Fruit fly (Drosophila melanogaster) whole organism, embryonic: ENCODE measurements around the gene Polr2M.

Experiments used
- Abd-B ChIP-seq: fragments of 200-800 bp; sonication (Bioruptor generic); optimal IDR thresholded peaks from 2 replicates; lab custom pipeline; 2018; ENCODE audit warnings: missing biosample characterization, mild to moderate bottlenecking, missing genetic modification characterization, moderate library complexity
- Awh ChIP-seq: fragments of 200-800 bp; sonication (Bioruptor generic); IDR thresholded peaks from 2 replicates; pipeline ENCODE4, ENCODE4 v1.3.6; 2022; ENCODE audit warnings: missing biosample characterization, missing genetic modification characterization
- C15 ChIP-seq: fragments of 200-800 bp; sonication (Bioruptor generic); IDR thresholded peaks from 3 replicates; pipeline ENCODE4 v1.3.6; 2022; ENCODE audit warnings: missing biosample characterization, missing genetic modification characterization
- CG10366 ChIP-seq: fragments of 200-800 bp; sonication (Bioruptor generic); IDR thresholded peaks from 2 replicates; pipeline ENCODE4 v1.3.6; 2022; ENCODE audit warnings: missing biosample characterization, missing genetic modification characterization
- CG10431 ChIP-seq: fragments of 200-800 bp; sonication (Bioruptor generic); optimal IDR thresholded peaks from 3 replicates; lab custom pipeline; 2018; ENCODE audit warnings: missing biosample characterization, mild to moderate bottlenecking, missing genetic modification characterization
- CG11504 ChIP-seq: fragments of 200-800 bp; sonication (Bioruptor generic); optimal IDR thresholded peaks from 3 replicates; lab custom pipeline; 2019; ENCODE audit warnings: missing biosample characterization, mild to moderate bottlenecking, missing genetic modification characterization, moderate library complexity
- CG1233 ChIP-seq: fragments of 200-800 bp; sonication (Bioruptor generic); optimal IDR thresholded peaks from 4 replicates; lab custom pipeline; 2018; ENCODE audit warnings: missing biosample characterization, mild to moderate bottlenecking, missing genetic modification characterization
- CG12769 ChIP-seq: fragments of 200-800 bp; sonication (Bioruptor generic); optimal IDR thresholded peaks from 2 replicates; lab custom pipeline; 2019; ENCODE audit warnings: missing biosample characterization, mild to moderate bottlenecking, missing genetic modification characterization, moderate library complexity
- CG12942 ChIP-seq: fragments of 200-800 bp; sonication (Bioruptor generic); optimal IDR thresholded peaks from 3 replicates; lab custom pipeline; 2016; ENCODE audit warnings: missing biosample characterization, missing genetic modification characterization
- CG15514 ChIP-seq: fragments of 200-800 bp; sonication (Bioruptor generic); optimal IDR thresholded peaks from 3 replicates; lab custom pipeline; 2017; ENCODE audit warnings: missing biosample characterization, missing genetic modification characterization, mild to moderate bottlenecking, moderate library complexity, missing genetic modification reagents
- CG1602 ChIP-seq: fragments of 200-800 bp; sonication (Bioruptor generic); optimal IDR thresholded peaks from 3 replicates; lab custom pipeline; 2016; ENCODE audit warnings: missing biosample characterization, missing genetic modification characterization
- CG17385 ChIP-seq: fragments of 200-800 bp; sonication (Bioruptor generic); optimal IDR thresholded peaks from 3 replicates; lab custom pipeline; 2018; ENCODE audit warnings: missing biosample characterization, mild to moderate bottlenecking, missing genetic modification characterization
- CG18011 ChIP-seq: fragments of 200-800 bp; sonication (Bioruptor generic); optimal IDR thresholded peaks from 2 replicates; lab custom pipeline; 2017; ENCODE audit warnings: missing biosample characterization, missing genetic modification characterization, mild to moderate bottlenecking, moderate library complexity, missing genotype
- CG30431 ChIP-seq: fragments of 200-800 bp; sonication (Bioruptor generic); optimal IDR thresholded peaks from 2 replicates; lab custom pipeline; 2017; ENCODE audit warnings: missing biosample characterization, missing genetic modification characterization
- CG3281 ChIP-seq: fragments of 200-800 bp; sonication (Bioruptor generic); optimal IDR thresholded peaks from 3 replicates; lab custom pipeline; 2017; ENCODE audit warnings: missing biosample characterization, mild to moderate bottlenecking, missing genetic modification characterization
- CG3847 ChIP-seq: fragments of 200-800 bp; sonication (Bioruptor generic); IDR thresholded peaks from 2 replicates; pipeline ENCODE4 v1.3.6; 2022; ENCODE audit warnings: missing biosample characterization, missing genetic modification characterization
- CG5245 ChIP-seq: fragments of 200-800 bp; sonication (Bioruptor generic); optimal IDR thresholded peaks from 3 replicates; lab custom pipeline; 2016; ENCODE audit warnings: missing biosample characterization, missing genetic modification characterization
- CG7357 ChIP-seq: fragments of 200-800 bp; sonication (Bioruptor generic); IDR thresholded peaks from 3 replicates; pipeline ENCODE4 v1.3.6; 2022; ENCODE audit warnings: missing biosample characterization, missing genetic modification characterization
- CG8281 ChIP-seq: fragments of 200-800 bp; sonication (Bioruptor generic); optimal IDR thresholded peaks from 2 replicates; lab custom pipeline; 2018; ENCODE audit warnings: missing biosample characterization, mild to moderate bottlenecking, missing genetic modification characterization, moderate library complexity
- CG8478 ChIP-seq: fragments of >200 bp; optimal IDR thresholded peaks from 2 replicates; lab custom pipeline; 2018
- D ChIP-seq, 2 experiments: fragments of 200-800 bp in 1 of 2; fragments of >200 bp in 1 of 2; sonication (Bioruptor generic) in 1 of 2; optimal IDR thresholded peaks; 2 replicates in 1 of 2; 3 replicates in 1 of 2; lab custom pipeline; 2017; ENCODE audit warnings: mild to moderate bottlenecking in 1 of 2, missing biosample characterization in 1 of 2, missing genetic modification characterization in 1 of 2, missing genetic modification reagents in 1 of 2
- Dll ChIP-seq: fragments of 200-800 bp; sonication (Bioruptor generic); IDR thresholded peaks from 4 replicates; pipeline ENCODE4 v1.3.6; 2022; ENCODE audit warnings: missing biosample characterization, missing genetic modification characterization; ENCODE audit not compliant: partially characterized antibody
- HLH3B ChIP-seq: fragments of 200-800 bp; sonication (Bioruptor generic); IDR thresholded peaks from 2 replicates; pipeline ENCODE4 v1.3.6; 2022; ENCODE audit warnings: missing biosample characterization, missing genetic modification characterization
- Hey ChIP-seq: fragments of 200-800 bp; sonication (Bioruptor generic); optimal IDR thresholded peaks from 3 replicates; lab custom pipeline; 2018; ENCODE audit warnings: missing biosample characterization, mild to moderate bottlenecking, missing genetic modification characterization
- Hr78 ChIP-seq, 2 experiments: fragments of 200-800 bp in 1 of 2; fragments of >200 bp in 1 of 2; sonication (Bioruptor generic) in 1 of 2; optimal IDR thresholded peaks; 2 replicates each; lab custom pipeline; 2017 to 2019; ENCODE audit warnings: missing biosample characterization in 2 of 2, missing genetic modification characterization in 2 of 2, mild to moderate bottlenecking in 1 of 2, moderate library complexity in 1 of 2
- Myb ChIP-seq: fragments of 200-800 bp; sonication (Bioruptor generic); optimal IDR thresholded peaks from 2 replicates; lab custom pipeline; 2016; ENCODE audit warnings: missing biosample characterization, missing genetic modification characterization
- NK7.1 ChIP-seq: fragments of 200-800 bp; sonication (Bioruptor generic); optimal IDR thresholded peaks from 3 replicates; lab custom pipeline; 2016; ENCODE audit warnings: missing biosample characterization, missing genetic modification characterization
- Pdp1 ChIP-seq, 2 experiments: fragments of 200-800 bp; sonication (Bioruptor generic); optimal IDR thresholded peaks; 3 replicates each; lab custom pipeline; 2016; ENCODE audit warnings: missing biosample characterization in 2 of 2, missing genetic modification characterization in 2 of 2, mild to moderate bottlenecking in 1 of 2, moderate library complexity in 1 of 2
- Scr ChIP-seq: fragments of 200-800 bp; sonication (Bioruptor generic); IDR thresholded peaks from 2 replicates; pipeline ENCODE4 v1.3.6; 2022; ENCODE audit warnings: missing biosample characterization, missing genetic modification characterization; ENCODE audit not compliant: partially characterized antibody
- Spps ChIP-seq: fragments of 200-800 bp; sonication (Bioruptor generic); optimal IDR thresholded peaks from 2 replicates; lab custom pipeline; 2018; ENCODE audit warnings: missing biosample characterization, mild to moderate bottlenecking, missing genetic modification characterization
- chn ChIP-seq: fragments of 200-800 bp; sonication (Bioruptor generic); optimal IDR thresholded peaks from 2 replicates; lab custom pipeline; 2016; ENCODE audit warnings: missing biosample characterization, missing genetic modification characterization
- cwo ChIP-seq: fragments of 200-800 bp; sonication (Bioruptor generic); optimal IDR thresholded peaks from 3 replicates; lab custom pipeline; 2017; ENCODE audit warnings: missing biosample characterization, missing genetic modification characterization, mild to moderate bottlenecking, moderate library complexity, missing genetic modification reagents
- danr ChIP-seq: fragments of 200-800 bp; sonication (Bioruptor generic); IDR thresholded peaks from 2 replicates; pipeline ENCODE4 v1.3.6; 2022; ENCODE audit warnings: missing biosample characterization, missing genetic modification characterization
- dmrt11E ChIP-seq: fragments of 200-800 bp; sonication (Bioruptor generic); optimal IDR thresholded peaks from 3 replicates; lab custom pipeline; 2018; ENCODE audit warnings: missing biosample characterization, mild to moderate bottlenecking, missing genetic modification characterization, moderate library complexity
- dpn ChIP-seq, 2 experiments: fragments of 200-800 bp; sonication (Bioruptor generic); optimal IDR thresholded peaks; 3 replicates each; lab custom pipeline; 2016; ENCODE audit warnings: missing biosample characterization in 2 of 2, missing genetic modification characterization in 2 of 2
- ewg ChIP-seq: fragments of 200-800 bp; sonication (Bioruptor generic); optimal IDR thresholded peaks from 3 replicates; lab custom pipeline; 2017; ENCODE audit warnings: mild to moderate bottlenecking, missing biosample characterization, missing genetic modification reagents, missing genetic modification characterization
- gro ChIP-seq: fragments of 200-800 bp; sonication (Bioruptor generic); optimal IDR thresholded peaks from 2 replicates; lab custom pipeline; 2016; ENCODE audit warnings: missing biosample characterization, missing genetic modification characterization
- gsb ChIP-seq: fragments of 200-800 bp; sonication (Bioruptor generic); IDR thresholded peaks from 2 replicates; pipeline ENCODE4 v1.3.6; 2022; ENCODE audit warnings: missing biosample characterization, missing genetic modification characterization
- kah ChIP-seq: fragments of 200-800 bp; sonication (Bioruptor generic); optimal IDR thresholded peaks from 2 replicates; lab custom pipeline; 2018; ENCODE audit warnings: missing biosample characterization, mild to moderate bottlenecking, missing genetic modification characterization
- lola ChIP-seq, 3 experiments: fragments of >200 bp in 2 of 3; fragments of 200-800 bp in 1 of 3; sonication (Bioruptor generic) in 1 of 3; optimal IDR thresholded peaks; 2 replicates each; lab custom pipeline; 2017 to 2019; ENCODE audit warnings: missing biosample characterization in 3 of 3, missing genetic modification characterization in 3 of 3, mild to moderate bottlenecking in 1 of 3, moderate library complexity in 1 of 3
- nom ChIP-seq: fragments of 200-800 bp; sonication (Bioruptor generic); optimal IDR thresholded peaks from 2 replicates; lab custom pipeline; 2017; ENCODE audit warnings: missing biosample characterization, missing genetic modification characterization, mild to moderate bottlenecking, moderate library complexity, missing genetic modification reagents
- org-1 ChIP-seq: fragments of 200-800 bp; sonication (Bioruptor generic); optimal IDR thresholded peaks from 2 replicates; lab custom pipeline; 2017; ENCODE audit warnings: missing biosample characterization, missing genetic modification characterization
- peb ChIP-seq: fragments of 200-800 bp; sonication (Bioruptor generic); IDR thresholded peaks from 2 replicates; pipeline ENCODE4 v1.3.6; 2022; ENCODE audit warnings: missing biosample characterization, missing genetic modification characterization
- ro ChIP-seq: fragments of 200-800 bp; sonication (Bioruptor generic); IDR thresholded peaks from 2 replicates; pipeline ENCODE4 v1.3.6; 2022; ENCODE audit warnings: missing biosample characterization, missing genetic modification characterization
- row ChIP-seq: fragments of 200-800 bp; sonication (Bioruptor generic); IDR thresholded peaks from 3 replicates; pipeline ENCODE4 v1.3.6; 2022; ENCODE audit warnings: missing biosample characterization, missing genetic modification characterization
- slbo ChIP-seq: fragments of 200-800 bp; sonication (Bioruptor generic); IDR thresholded peaks from 2 replicates; pipeline ENCODE4 v1.3.6; 2022; ENCODE audit warnings: missing biosample characterization, missing genetic modification characterization
- sqz ChIP-seq: fragments of 200-800 bp; sonication (Bioruptor generic); optimal IDR thresholded peaks from 3 replicates; lab custom pipeline; 2018; ENCODE audit warnings: missing biosample characterization, mild to moderate bottlenecking, missing genetic modification characterization
- tin ChIP-seq: fragments of 200-800 bp; sonication (Bioruptor generic); optimal IDR thresholded peaks from 3 replicates; lab custom pipeline; 2016; ENCODE audit warnings: missing biosample characterization, missing genetic modification characterization
- trem ChIP-seq: fragments of 200-800 bp; optimal IDR thresholded peaks from 3 replicates; lab custom pipeline; 2019; ENCODE audit warnings: missing biosample characterization, mild to moderate bottlenecking, missing genetic modification characterization, moderate library complexity

The Polr2M gene

dm6 chr3R:19211778-19212177 lies 17.5 kb upstream of the Polr2M start, which contains the start of gene cry (continued):
- no peak for TF ChIP-seq D (optimal IDR thresholded peaks at IDR 0.05; lab: Kevin White, UChicago)
- peak; percentile 70 for TF ChIP-seq D (GFP tag; optimal IDR thresholded peaks at IDR 0.05; lab: Kevin White, UChicago)
- no peak for TF ChIP-seq peb (GFP tag; lab: Robert Waterston, UW)
- peak; percentile 43 for TF ChIP-seq row (GFP tag; lab: Robert Waterston, UW)
- TF ChIP-seq org-1: peak; percentile 26
- TF ChIP-seq HLH3B (GFP tag; lab: Robert Waterston, UW): no peak
- 0 out of 2 replicates have a peak, but pooled peaks have one; percentile 11 for TF ChIP-seq CG3847 (GFP tag; lab: Robert Waterston, UW)
- peak in 1 of 2 experiments; percentile 27 for TF ChIP-seq Hr78 (GFP tag; optimal IDR thresholded peaks at IDR 0.05; lab: Kevin White, UChicago)
- TF ChIP-seq CG5245 (GFP tag; lab: Kevin White, UChicago): peak; percentile 16
- no peak for TF ChIP-seq slbo (GFP tag; lab: Robert Waterston, UW)
- peak; percentile 80 for TF ChIP-seq CG11504 (tag; lab: Kevin White, UChicago)
- TF ChIP-seq CG7357 (GFP tag; lab: Robert Waterston, UW): no peak
- peak; percentile 63 for TF ChIP-seq trem
- peak; percentile 2 for TF ChIP-seq CG12942
- TF ChIP-seq cwo (GFP tag; lab: Kevin White, UChicago): peak; percentile 4
- no peak for TF ChIP-seq gsb (GFP tag; lab: Robert Waterston, UW)
- TF ChIP-seq CG18011: no peak
- peak; percentile 17 for TF ChIP-seq chn
- peak; percentile 63 for TF ChIP-seq CG1602
- TF ChIP-seq CG8478 (lab: Kevin White, UChicago): no peak
- TF ChIP-seq CG10431: peak; percentile 4
- peak in 1 of 2 experiments; percentile 45 for TF ChIP-seq dpn (GFP tag; optimal IDR thresholded peaks at IDR 0.05; lab: Kevin White, UChicago)
- TF ChIP-seq danr: 0 out of 2 replicates have a peak, but pooled peaks have one; percentile 12
- no peak for TF ChIP-seq Dll (GFP tag; lab: Robert Waterston, UW)
- TF ChIP-seq CG8281 (tag; lab: Kevin White, UChicago): peak; percentile 3
- TF ChIP-seq Scr (GFP tag; lab: Robert Waterston, UW): no peak
- TF ChIP-seq Myb (GFP tag; lab: Kevin White, UChicago): no peak
- TF ChIP-seq Spps (tag; lab: Kevin White, UChicago): peak; percentile 22
- TF ChIP-seq CG30431 (GFP tag; lab: Kevin White, UChicago): peak; percentile 31
- TF ChIP-seq Hey: no peak
- TF ChIP-seq CG17385 (GFP tag; lab: Kevin White, UChicago): peak; percentile 52
- TF ChIP-seq gro (GFP tag; lab: Kevin White, UChicago): no peak
- TF ChIP-seq CG15514 (GFP tag; lab: Kevin White, UChicago): no peak
- 0 out of 2 replicates have a peak, but pooled peaks have one; percentile 6 for TF ChIP-seq Awh (GFP tag; lab: Robert Waterston, UW)
- TF ChIP-seq CG12769 (tag; lab: Kevin White, UChicago): no peak
- TF ChIP-seq ro (GFP tag; lab: Robert Waterston, UW): no peak
- TF ChIP-seq kah (GFP tag; lab: Kevin White, UChicago): peak; percentile 14
- no peak for TF ChIP-seq NK7.1 (GFP tag; lab: Kevin White, UChicago)
- peak; percentile 49 for TF ChIP-seq tin (GFP tag; lab: Kevin White, UChicago)
- peak; percentile 22 for TF ChIP-seq CG3281 (GFP tag; lab: Kevin White, UChicago)
- TF ChIP-seq C15: no peak
- no peak for TF ChIP-seq sqz (GFP tag; lab: Kevin White, UChicago)
- peak; percentile 57 for TF ChIP-seq ewg (GFP tag; lab: Kevin White, UChicago)
- TF ChIP-seq lola (GFP tag; optimal IDR thresholded peaks at IDR 0.05; lab: Kevin White, UChicago): peak in 1 of 3 experiments; percentile 78
- peak; percentile 66 for TF ChIP-seq Abd-B (GFP tag; lab: Kevin White, UChicago)
- TF ChIP-seq CG10366 (GFP tag; lab: Robert Waterston, UW): peak; percentile 30; the same call in 1 of the 2 replicates
- peak; percentile 38 for TF ChIP-seq CG1233
- peak; percentile 80 for TF ChIP-seq nom (GFP tag; lab: Kevin White, UChicago)
- peak in 1 of 2 experiments; percentile 9 for TF ChIP-seq Pdp1 (GFP tag; optimal IDR thresholded peaks at IDR 0.05; lab: Kevin White, UChicago)
- TF ChIP-seq dmrt11E (tag; lab: Kevin White, UChicago): peak; percentile 75
